Fruit fly (Drosophila melanogaster) whole organism, embryonic: ENCODE results near the gene CG5171.
A peak's percentile ranks its signal among the peaks of the same experiment; 100 is the strongest.

Experiments used
- Adf1 ChIP-seq: fragments of 200-800 bp; sonication (Bioruptor generic); IDR thresholded peaks from 2 replicates; pipeline ENCODE4 v1.3.6; 2022; ENCODE audit warnings: missing biosample characterization, missing genetic modification characterization
- Atf6 ChIP-seq: fragments of 200-800 bp; sonication (Bioruptor generic); IDR thresholded peaks from 2 replicates; pipeline ENCODE4 v1.3.6; 2022; ENCODE audit warnings: missing biosample characterization, missing genetic modification characterization
- CG10267 ChIP-seq: fragments of 200-800 bp; sonication (Bioruptor generic); optimal IDR thresholded peaks from 2 replicates; lab custom pipeline; 2018; ENCODE audit warnings: missing biosample characterization, mild to moderate bottlenecking, missing genetic modification characterization, moderate library complexity
- CG10274 ChIP-seq: fragments of 200-800 bp; sonication (Bioruptor generic); optimal IDR thresholded peaks from 3 replicates; lab custom pipeline; 2017; ENCODE audit warnings: missing biosample characterization, mild to moderate bottlenecking, missing genetic modification characterization
- CG10654 ChIP-seq: fragments of 200-800 bp; sonication (Bioruptor generic); optimal IDR thresholded peaks from 2 replicates; lab custom pipeline; 2016; ENCODE audit warnings: missing biosample characterization, missing genetic modification characterization
- CG11560 ChIP-seq: fragments of 200-800 bp; sonication (Bioruptor generic); IDR thresholded peaks from 3 replicates; pipeline ENCODE4 v1.3.6; 2022; ENCODE audit warnings: missing biosample characterization, missing genetic modification characterization
- CG11723 ChIP-seq: fragments of 200-800 bp; sonication (Bioruptor generic); optimal IDR thresholded peaks from 2 replicates; lab custom pipeline; 2017; ENCODE audit warnings: missing biosample characterization, mild to moderate bottlenecking, missing genetic modification characterization
- CG14860 ChIP-seq: fragments of 200-800 bp; sonication (Bioruptor generic); IDR thresholded peaks from 3 replicates; pipeline ENCODE4 v1.3.6; 2022; ENCODE audit warnings: missing biosample characterization, missing genetic modification characterization; ENCODE audit not compliant: partially characterized antibody
- CG15269 ChIP-seq: fragments of 200-800 bp; sonication (Bioruptor generic); optimal IDR thresholded peaks from 2 replicates; lab custom pipeline; 2018; ENCODE audit warnings: missing biosample characterization, mild to moderate bottlenecking, missing genetic modification characterization, moderate library complexity
- CG17568 ChIP-seq: fragments of 200-800 bp; sonication (Bioruptor generic); optimal IDR thresholded peaks from 2 replicates; lab custom pipeline; 2018; ENCODE audit warnings: missing biosample characterization, mild to moderate bottlenecking, missing genetic modification characterization, moderate library complexity
- CG17612 ChIP-seq: fragments of 200-800 bp; sonication (Bioruptor generic); IDR thresholded peaks from 2 replicates; pipeline ENCODE4 v1.3.6; 2022; ENCODE audit warnings: missing biosample characterization, missing genetic modification characterization
- CG18011 ChIP-seq: fragments of 200-800 bp; sonication (Bioruptor generic); optimal IDR thresholded peaks from 2 replicates; lab custom pipeline; 2017; ENCODE audit warnings: missing biosample characterization, missing genetic modification characterization, mild to moderate bottlenecking, moderate library complexity, missing genotype
- CG2116 ChIP-seq: fragments of 200-800 bp; sonication (Bioruptor generic); optimal IDR thresholded peaks from 3 replicates; lab custom pipeline; 2018; ENCODE audit warnings: missing biosample characterization, mild to moderate bottlenecking, missing genetic modification characterization
- CG2875 ChIP-seq: fragments of 200-800 bp; sonication (Bioruptor generic); optimal IDR thresholded peaks from 2 replicates; lab custom pipeline; 2017; ENCODE audit warnings: missing biosample characterization, mild to moderate bottlenecking, missing genetic modification characterization, missing genetic modification reagents
- CG3847 ChIP-seq: fragments of 200-800 bp; sonication (Bioruptor generic); IDR thresholded peaks from 2 replicates; pipeline ENCODE4 v1.3.6; 2022; ENCODE audit warnings: missing biosample characterization, missing genetic modification characterization
- CG3995 ChIP-seq: fragments of 200-800 bp; sonication (Bioruptor generic); optimal IDR thresholded peaks from 3 replicates; lab custom pipeline; 2016; ENCODE audit warnings: missing biosample characterization, missing genetic modification characterization
- CG6683 ChIP-seq: fragments of 200-800 bp; sonication (Bioruptor generic); optimal IDR thresholded peaks from 2 replicates; lab custom pipeline; 2017; ENCODE audit warnings: missing biosample characterization, mild to moderate bottlenecking, missing genetic modification characterization, missing genetic modification reagents
- CG7271 ChIP-seq: fragments of 200-800 bp; sonication (Bioruptor generic); optimal IDR thresholded peaks from 2 replicates; lab custom pipeline; 2018; ENCODE audit warnings: missing biosample characterization, mild to moderate bottlenecking, missing genetic modification characterization, moderate library complexity
- CG8281 ChIP-seq: fragments of 200-800 bp; sonication (Bioruptor generic); optimal IDR thresholded peaks from 2 replicates; lab custom pipeline; 2018; ENCODE audit warnings: missing biosample characterization, mild to moderate bottlenecking, missing genetic modification characterization, moderate library complexity
- CG8924 ChIP-seq: fragments of 200-800 bp; optimal IDR thresholded peaks from 3 replicates; lab custom pipeline; 2019; ENCODE audit warnings: missing biosample characterization, mild to moderate bottlenecking, missing genetic modification characterization, moderate library complexity
- CG9876 ChIP-seq: fragments of 200-800 bp; sonication (Bioruptor generic); optimal IDR thresholded peaks from 2 replicates; lab custom pipeline; 2016; ENCODE audit warnings: missing biosample characterization, missing genetic modification characterization
- ERR ChIP-seq: fragments of 200-800 bp; sonication (Bioruptor generic); optimal IDR thresholded peaks from 2 replicates; lab custom pipeline; 2016; ENCODE audit warnings: missing biosample characterization, missing genetic modification characterization
- Gug ChIP-seq: fragments of 200-800 bp; sonication (Bioruptor generic); IDR thresholded peaks from 4 replicates; pipeline ENCODE4 v1.3.6; 2022; ENCODE audit warnings: missing biosample characterization, missing genetic modification characterization
- Hey ChIP-seq: fragments of 200-800 bp; sonication (Bioruptor generic); optimal IDR thresholded peaks from 3 replicates; lab custom pipeline; 2018; ENCODE audit warnings: missing biosample characterization, mild to moderate bottlenecking, missing genetic modification characterization
- Hr51 ChIP-seq, 2 experiments: fragments of 200-800 bp; sonication (Bioruptor generic); optimal IDR thresholded peaks; 2 replicates in 1 of 2; 3 replicates in 1 of 2; lab custom pipeline; 2016 to 2018; ENCODE audit warnings: missing biosample characterization in 2 of 2, missing genetic modification characterization in 2 of 2, mild to moderate bottlenecking in 1 of 2, moderate library complexity in 1 of 2
- Kr ChIP-seq: fragments of 200-800 bp; sonication (Bioruptor generic); optimal IDR thresholded peaks from 2 replicates; lab custom pipeline; 2017; ENCODE audit warnings: missing biosample characterization, mild to moderate bottlenecking, missing genetic modification characterization
- NK7.1 ChIP-seq: fragments of 200-800 bp; sonication (Bioruptor generic); optimal IDR thresholded peaks from 3 replicates; lab custom pipeline; 2016; ENCODE audit warnings: missing biosample characterization, missing genetic modification characterization
- Oaz ChIP-seq: fragments of 200-800 bp; sonication (Bioruptor generic); IDR thresholded peaks from 2 replicates; pipeline ENCODE4 v1.3.6; 2022; ENCODE audit warnings: missing biosample characterization, missing genetic modification characterization
- Sry-δ ChIP-seq: fragments of 200-800 bp; sonication (Bioruptor generic); optimal IDR thresholded peaks from 2 replicates; lab custom pipeline; 2016; ENCODE audit warnings: missing biosample characterization, missing genetic modification characterization
- al ChIP-seq: fragments of 200-800 bp; sonication (Bioruptor generic); IDR thresholded peaks from 2 replicates; pipeline ENCODE4 v1.3.6; 2022; ENCODE audit warnings: missing biosample characterization, missing genetic modification characterization
- aop ChIP-seq: fragments of 200-800 bp; sonication (Bioruptor generic); IDR thresholded peaks from 2 replicates; pipeline ENCODE4 v1.3.6; 2022; ENCODE audit warnings: missing biosample characterization, missing genetic modification characterization
- ap ChIP-seq: fragments of 200-800 bp; sonication (Bioruptor generic); IDR thresholded peaks from 2 replicates; pipeline ENCODE4 v1.3.6; 2022; ENCODE audit warnings: missing biosample characterization, missing genetic modification characterization
- az2 ChIP-seq: fragments of 200-800 bp; sonication (Bioruptor generic); optimal IDR thresholded peaks from 3 replicates; lab custom pipeline; 2016; ENCODE audit warnings: missing biosample characterization, missing genetic modification characterization
- bigmax ChIP-seq: fragments of 200-800 bp; sonication (Bioruptor generic); optimal IDR thresholded peaks from 2 replicates; lab custom pipeline; 2018; ENCODE audit warnings: missing biosample characterization, mild to moderate bottlenecking, missing genetic modification characterization
- ci ChIP-seq: fragments of 200-800 bp; sonication (Bioruptor generic); IDR thresholded peaks from 3 replicates; pipeline ENCODE4 v1.3.6; 2022; ENCODE audit warnings: missing biosample characterization, missing genetic modification characterization
- croc ChIP-seq: fragments of 200-800 bp; sonication (Bioruptor generic); conservative IDR thresholded peaks from 3 replicates; pipeline ENCODE4 v1.3.6; 2022; ENCODE audit warnings: missing biosample characterization, missing genetic modification characterization
- exex ChIP-seq: fragments of 200-800 bp; sonication (Bioruptor generic); optimal IDR thresholded peaks from 4 replicates; lab custom pipeline; 2018; ENCODE audit warnings: missing biosample characterization, mild to moderate bottlenecking, missing genetic modification characterization, moderate library complexity
- fd96Cb ChIP-seq: fragments of 200-800 bp; sonication (Bioruptor generic); optimal IDR thresholded peaks from 2 replicates; lab custom pipeline; 2018; ENCODE audit warnings: missing biosample characterization, mild to moderate bottlenecking, missing genetic modification characterization, moderate library complexity
- fru ChIP-seq: fragments of >200 bp; optimal IDR thresholded peaks from 2 replicates; lab custom pipeline; 2017
- gt ChIP-seq: fragments of 200-800 bp; sonication (Bioruptor generic); IDR thresholded peaks from 2 replicates; pipeline ENCODE4 v1.3.6; 2022; ENCODE audit warnings: missing biosample characterization, missing genetic modification characterization
- ind ChIP-seq: fragments of 200-800 bp; sonication (Bioruptor generic); optimal IDR thresholded peaks from 3 replicates; lab custom pipeline; 2016; ENCODE audit warnings: missing biosample characterization, missing genetic modification characterization
- lilli ChIP-seq: fragments of 200-800 bp; sonication (Bioruptor generic); optimal IDR thresholded peaks from 3 replicates; lab custom pipeline; 2016; ENCODE audit warnings: missing biosample characterization, missing genetic modification characterization
- lola ChIP-seq, 3 experiments: fragments of >200 bp in 2 of 3; fragments of 200-800 bp in 1 of 3; sonication (Bioruptor generic) in 1 of 3; optimal IDR thresholded peaks; 2 replicates each; lab custom pipeline; 2017 to 2019; ENCODE audit warnings: missing biosample characterization in 3 of 3, missing genetic modification characterization in 3 of 3, mild to moderate bottlenecking in 1 of 3, moderate library complexity in 1 of 3
- maf-S ChIP-seq: fragments of 200-800 bp; sonication (Bioruptor generic); optimal IDR thresholded peaks from 2 replicates; lab custom pipeline; 2016; ENCODE audit warnings: missing biosample characterization, missing genetic modification characterization
- mirr ChIP-seq: fragments of 200-800 bp; sonication (Bioruptor generic); optimal IDR thresholded peaks from 3 replicates; lab custom pipeline; 2018; ENCODE audit warnings: missing biosample characterization, mild to moderate bottlenecking, missing genetic modification characterization
- otp ChIP-seq: fragments of 200-800 bp; sonication (Bioruptor generic); IDR thresholded peaks from 3 replicates; pipeline ENCODE4, ENCODE4 v1.3.6; 2022; ENCODE audit warnings: missing biosample characterization, missing genetic modification characterization
- ranshi ChIP-seq: fragments of 200-800 bp; sonication (Bioruptor generic); IDR thresholded peaks from 2 replicates; pipeline ENCODE4 v1.3.6; 2022; ENCODE audit warnings: missing biosample characterization, missing genetic modification characterization
- shn ChIP-seq: fragments of 200-800 bp; sonication (Bioruptor generic); optimal IDR thresholded peaks from 3 replicates; lab custom pipeline; 2016; ENCODE audit warnings: missing biosample characterization, missing genetic modification characterization
- sima ChIP-seq: fragments of 200-800 bp; sonication (Bioruptor generic); optimal IDR thresholded peaks from 2 replicates; lab custom pipeline; 2016; ENCODE audit warnings: missing biosample characterization, missing genetic modification characterization

Gene CG5171

dm6 chr2L:7436492-7437324 is 35.6 kb downstream of the CG5171 start (continued):
- TF ChIP-seq ci (peak; percentile 92), CG8281 (peak; percentile 66), ranshi (GFP tag; lab: Robert Waterston, UW) (peak; percentile 75), Kr (GFP tag; lab: Kevin White, UChicago) (no peak), fru (lab: Kevin White, UChicago) (no peak), Adf1 (GFP tag; lab: Robert Waterston, UW) (peak; percentile 39), CG18011 (GFP tag; lab: Kevin White, UChicago) (peak; percentile 32), exex (tag; lab: Kevin White, UChicago) (peak; percentile 90), gt (GFP tag; lab: Robert Waterston, UW) (no peak), CG6683 (GFP tag; lab: Kevin White, UChicago) (peak; percentile 55), ap (GFP tag; lab: Robert Waterston, UW) (0 out of 2 replicates have a peak, but pooled peaks have one; percentile 20), NK7.1 (peak; percentile 57), CG3847 (peak; percentile 71), az2 (GFP tag; lab: Kevin White, UChicago) (no peak), Oaz (GFP tag; lab: Robert Waterston, UW) (0 out of 2 replicates have a peak, but pooled peaks have one; percentile 40), CG9876 (peak; percentile 70), lola (GFP tag; optimal IDR thresholded peaks at IDR 0.05; lab: Kevin White, UChicago) (no peak), CG7271 (tag; lab: Kevin White, UChicago) (no peak), CG11723 (peak; percentile 39), shn (GFP tag; lab: Kevin White, UChicago) (peak; percentile 64), Sry-δ (peak; percentile 43), CG3995 (GFP tag; lab: Kevin White, UChicago) (no peak), CG14860 (GFP tag; lab: Robert Waterston, UW) (no peak), CG8924 (tag; lab: Kevin White, UChicago) (peak; percentile 23), Atf6 (peak; percentile 89), bigmax (GFP tag; lab: Kevin White, UChicago) (peak; percentile 12), croc (no peak), Gug (no peak), sima (GFP tag; lab: Kevin White, UChicago) (no peak), CG10267 (tag; lab: Kevin White, UChicago) (peak; percentile 45), CG17612 (GFP tag; lab: Robert Waterston, UW) (peak; percentile 67), al (GFP tag; lab: Robert Waterston, UW) (peak; percentile 34; the same call in 1 of the 2 replicates), maf-S (GFP tag; lab: Kevin White, UChicago) (peak; percentile 73), Hey (tag; lab: Kevin White, UChicago) (peak; percentile 77), CG15269 (tag; lab: Kevin White, UChicago) (peak; percentile 68), mirr (GFP tag; lab: Kevin White, UChicago) (peak; percentile 94), CG11560 (tag; lab: Robert Waterston, UW) (no peak), aop (GFP tag; lab: Robert Waterston, UW) (peak; percentile 34; the same call in 1 of the 2 replicates), CG2875 (GFP tag; lab: Kevin White, UChicago) (peak; percentile 67), lilli (GFP tag; lab: Kevin White, UChicago) (peak; percentile 48), CG17568 (GFP tag; lab: Kevin White, UChicago) (peak; percentile 79), CG10274 (GFP tag; lab: Kevin White, UChicago) (no peak), otp (GFP tag; lab: Robert Waterston, UW) (peak; percentile 89), CG2116 (GFP tag; lab: Kevin White, UChicago) (peak; percentile 33), CG10654 (GFP tag; lab: Kevin White, UChicago) (peak; percentile 69), Hr51 (GFP tag; optimal IDR thresholded peaks at IDR 0.05; lab: Kevin White, UChicago) (peak; percentile 46 to 62), fd96Cb (tag; lab: Kevin White, UChicago) (no peak), ERR (GFP tag; lab: Kevin White, UChicago) (peak; percentile 70), ind (GFP tag; lab: Kevin White, UChicago) (peak; percentile 6)
